Worm (Caenorhabditis elegans): Measurements from ENCODE around the gene frpr-15.

frpr-15 gene

ce11 chrV:12637238-12637690 lies 42.6 kb upstream of the frpr-15 start, which contains the start of gene F56H9.2 (continued):
- TF ChIP-seq saeg-2 (GFP tag; IDR thresholded peaks at IDR 0.05) (peak; percentile 74; the same call in 1 of the 2 replicates), ztf-7 (tag; optimal IDR thresholded peaks at IDR 0.05) (peak; percentile 50), php-3 (GFP tag; IDR thresholded peaks at IDR 0.05) (peak; percentile 95), lin-39 (tag; optimal IDR thresholded peaks at IDR 0.05) (no peak), dpl-1 (GFP tag; optimal IDR thresholded peaks at IDR 0.05) (peak; percentile 40), lin-13 (GFP tag; optimal IDR thresholded peaks at IDR 0.05) (peak; percentile 8), fkh-10 (GFP tag; optimal IDR thresholded peaks at IDR 0.05) (no peak), mdl-1 (tag; optimal IDR thresholded peaks at IDR 0.05) (peak; percentile 32 to 85), cey-2 (tag; optimal IDR thresholded peaks at IDR 0.05; ENCODE audit: borderline replicate concordance, insufficient read depth) (peak; percentile 49), F44E2.7 (GFP tag; IDR thresholded peaks at IDR 0.05) (no peak), nhr-41 (GFP tag; IDR thresholded peaks at IDR 0.05) (0 out of 2 replicates have a peak, but pooled peaks have one; percentile 18), lin-29 (GFP tag; IDR thresholded peaks at IDR 0.05) (no peak), tag-97 (GFP tag; IDR thresholded peaks at IDR 0.05) (no peak), duxl-1 (tag; optimal IDR thresholded peaks at IDR 0.05; ENCODE audit: poor library complexity) (no peak), skn-1 (tag; optimal IDR thresholded peaks at IDR 0.05) (no peak), F49E8.2 (tag; optimal IDR thresholded peaks at IDR 0.05; ENCODE audit: borderline replicate concordance) (no peak), hlh-30 (tag; optimal IDR thresholded peaks at IDR 0.05; ENCODE audit: insufficient read depth) (peak; percentile 94), R02D3.7 (tag; optimal IDR thresholded peaks at IDR 0.05) (no peak), F10B5.3 (tag; optimal IDR thresholded peaks at IDR 0.05) (no peak), nhr-10 (tag; optimal IDR thresholded peaks at IDR 0.05) (peak; percentile 30), pha-4 (GFP tag; IDR thresholded peaks at IDR 0.05) (peak; percentile 55; the same call in 1 of the 2 replicates), pha-4 (tag; optimal IDR thresholded peaks at IDR 0.05) (no peak), ceh-32 (tag; optimal IDR thresholded peaks at IDR 0.05; ENCODE audit: poor library complexity) (no peak), nhr-237 (tag; optimal IDR thresholded peaks at IDR 0.05) (no peak), snpc-1.2 (GFP tag; IDR thresholded peaks at IDR 0.05) (no peak), dve-1 (tag; optimal IDR thresholded peaks at IDR 0.05; ENCODE audit: insufficient read depth) (peak; percentile 86), unc-130 (GFP tag; optimal IDR thresholded peaks at IDR 0.05) (no peak), pqm-1 (tag; optimal IDR thresholded peaks at IDR 0.05) (no peak), zip-2 (tag; optimal IDR thresholded peaks at IDR 0.05) (no peak), ZK337.2 (GFP tag; IDR thresholded peaks at IDR 0.05) (no peak), nhr-77 (tag; optimal IDR thresholded peaks at IDR 0.05) (peak; percentile 59)

DNA sequence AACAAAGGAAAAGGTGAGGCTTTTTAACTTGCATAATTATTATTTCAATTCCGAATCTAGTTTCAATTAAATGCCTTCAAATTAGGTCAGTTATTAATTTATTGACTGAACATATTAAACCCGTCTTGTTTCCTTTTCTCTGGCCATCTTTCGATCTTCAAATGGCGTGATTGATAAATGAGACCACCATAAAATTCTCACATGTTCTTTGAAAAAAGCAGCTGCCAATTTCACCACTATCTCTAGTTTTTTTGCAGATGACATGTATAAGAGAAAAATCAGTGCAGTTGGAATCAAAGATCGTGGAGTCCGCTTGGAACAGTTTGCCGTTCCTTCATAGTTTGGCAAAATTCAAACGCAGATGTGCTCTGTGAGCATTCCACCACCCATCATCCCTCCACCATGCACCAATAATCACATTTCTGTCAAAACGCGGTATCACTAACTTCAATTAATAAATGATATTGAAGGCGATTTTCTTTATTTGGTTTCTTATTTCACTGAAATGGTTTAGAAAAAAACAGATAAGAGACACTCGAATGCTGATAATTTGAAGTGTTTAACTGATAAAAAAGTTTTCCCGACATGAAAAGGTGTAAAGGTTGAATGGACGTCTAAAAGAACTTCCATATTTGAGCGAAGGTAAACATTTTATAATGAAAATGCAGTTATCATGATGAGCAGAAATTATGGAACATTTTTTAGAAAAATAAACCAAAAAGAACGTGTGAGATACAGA lies 42.0 kb upstream of the frpr-15 start:
- TF ChIP-seq rbr-2 (tag; optimal IDR thresholded peaks at IDR 0.05), result no peak
- TF ChIP-seq snpc-1.2 (GFP tag; IDR thresholded peaks at IDR 0.05), result no peak
- no peak for TF ChIP-seq zfp-2 (tag; optimal IDR thresholded peaks at IDR 0.05)
- TF ChIP-seq nhr-6 (tag; optimal IDR thresholded peaks at IDR 0.05), result peak; percentile 71
- no peak for TF ChIP-seq ctbp-1 (GFP tag; IDR thresholded peaks at IDR 0.05)
- TF ChIP-seq ama-1 (optimal IDR thresholded peaks at IDR 0.05), result no peak
- TF ChIP-seq unc-62 (GFP tag; optimal IDR thresholded peaks at IDR 0.05 in 1 of 2), result peak in 1 of 2 experiments; percentile 7
- no peak for TF ChIP-seq unc-62 (tag; optimal IDR thresholded peaks at IDR 0.05)
- TF ChIP-seq T26A8.4 (GFP tag; IDR thresholded peaks at IDR 0.05), result no peak
- TF ChIP-seq daf-8 (GFP tag; IDR thresholded peaks at IDR 0.05), result no peak
- TF ChIP-seq aly-2 (tag; optimal IDR thresholded peaks at IDR 0.05), result no peak
- no peak for TF ChIP-seq set-16 (GFP tag; IDR thresholded peaks at IDR 0.05)
- TF ChIP-seq Y5F2A.4 (GFP tag; optimal IDR thresholded peaks at IDR 0.05), result no peak
- no peak for TF ChIP-seq madf-9 (GFP tag; conservative IDR thresholded peaks at IDR 0.05)
- TF ChIP-seq aha-1 (tag), result peak; percentile 65
- no peak for TF ChIP-seq jun-1 (tag; optimal IDR thresholded peaks at IDR 0.05)
- 0 out of 2 replicates have a peak, but pooled peaks have one; percentile 38 for TF ChIP-seq mxl-2 (GFP tag; conservative IDR thresholded peaks at IDR 0.05)
- no peak for TF ChIP-seq hmg-1.1 (GFP tag; IDR thresholded peaks at IDR 0.05)
- no peak for TF ChIP-seq nhr-11 (tag; optimal IDR thresholded peaks at IDR 0.05)
- peak in 1 of 2 experiments; percentile 65 for TF ChIP-seq mdl-1 (tag; optimal IDR thresholded peaks at IDR 0.05)
- peak; percentile 50 for TF ChIP-seq dmd-6 (GFP tag; IDR thresholded peaks at IDR 0.05)
- no peak for TF ChIP-seq snpc-4 (tag; optimal IDR thresholded peaks at IDR 0.05)
- no peak for TF ChIP-seq R02D3.7 (tag; optimal IDR thresholded peaks at IDR 0.05)
